Worm (Caenorhabditis elegans) whole organism, late embryonic: ENCODE data around the gene M02E1.3.

Experiments used
- ama-1 ChIP-seq: fragments of 150-350 bp; optimal IDR thresholded peaks from 2 replicates; lab custom pipeline; 2014
- fkh-10 ChIP-seq: fragments of 150-350 bp; optimal IDR thresholded peaks from 2 replicates; lab custom pipeline; 2014; ENCODE audit warnings: missing biosample characterization, missing genetic modification reagents, missing genetic modification characterization

DNA sequence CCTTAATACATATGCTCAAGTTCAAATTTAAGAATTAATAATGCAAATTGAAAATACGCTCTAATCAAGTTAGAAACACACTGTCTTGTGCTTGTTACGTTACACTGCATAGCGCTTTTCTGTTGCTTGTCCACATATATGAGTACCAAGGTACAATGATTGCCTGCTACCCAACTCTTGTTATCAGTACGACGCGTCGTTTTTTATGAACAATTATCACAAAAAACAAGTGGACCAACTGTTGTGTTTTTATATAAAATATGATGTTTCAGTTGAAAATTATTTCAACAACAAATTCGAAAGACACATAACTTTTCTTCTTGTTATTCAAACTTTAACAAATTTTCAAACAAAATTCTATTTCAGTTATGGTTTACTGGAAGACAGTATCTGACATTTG is 9.4 kb upstream of the M02E1.3 start, which contains the start of gene M02E1.4:
- TF ChIP-seq fkh-10 (GFP tag; lab: Kevin White, UChicago): no peak
- no peak for TF ChIP-seq ama-1 (lab: Kevin White, UChicago)
